Fruit fly (Drosophila melanogaster) whole organism, prepupa: ENCODE data around the gene ppk23.

Source experiments
- CG11294 ChIP-seq: fragments of 200-800 bp; sonication (Bioruptor generic); IDR thresholded peaks from 2 replicates; pipeline ENCODE4 v1.3.6; 2022; ENCODE audit warnings: missing biosample characterization, missing genetic modification characterization
- CG3032 ChIP-seq: fragments of 200-800 bp; optimal IDR thresholded peaks from 2 replicates; lab custom pipeline; 2019; ENCODE audit warnings: missing biosample characterization, mild to moderate bottlenecking, missing genetic modification characterization, moderate library complexity
- CG31627 ChIP-seq: fragments of 200-800 bp; sonication (Bioruptor generic); optimal IDR thresholded peaks from 3 replicates; lab custom pipeline; 2016; ENCODE audit warnings: missing biosample characterization, missing genetic modification characterization
- CG8632 ChIP-seq: fragments of 200-800 bp; sonication (Bioruptor generic); optimal IDR thresholded peaks from 3 replicates; lab custom pipeline; 2016; ENCODE audit warnings: missing biosample characterization, missing genetic modification characterization
- Ets21C ChIP-seq: fragments of 200-800 bp; sonication (Bioruptor generic); optimal IDR thresholded peaks from 3 replicates; lab custom pipeline; 2016; ENCODE audit warnings: missing biosample characterization, missing genetic modification characterization

DNA sequence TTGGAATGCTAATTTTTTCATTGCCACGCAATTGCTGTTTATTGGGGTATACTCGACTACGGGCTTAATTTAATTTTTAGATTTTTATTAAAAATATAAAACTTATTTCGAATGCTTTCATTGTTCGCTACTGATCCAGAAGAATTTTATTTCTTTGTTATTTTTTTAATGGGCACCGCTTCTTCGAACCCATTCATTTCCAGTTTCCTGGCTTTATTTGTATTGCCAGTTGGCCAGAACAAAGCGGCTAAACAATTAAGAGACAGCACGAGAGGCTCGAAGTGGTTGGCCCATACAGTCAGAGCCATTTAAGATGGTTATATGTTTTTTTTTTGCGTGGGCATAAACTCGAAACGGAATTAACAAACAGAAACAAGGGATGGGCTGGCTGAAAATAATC is 26.8 kb upstream of the ppk23 start:
- TF ChIP-seq CG31627 (GFP tag; lab: Kevin White, UChicago) = peak; percentile 73
- TF ChIP-seq CG3032 = peak; percentile 69
- TF ChIP-seq CG11294 = peak; percentile 39; the same call in 1 of the 2 replicates
- peak; percentile 81 for TF ChIP-seq CG8632
- TF ChIP-seq Ets21C (GFP tag; lab: Kevin White, UChicago) = peak; percentile 53
